Worm (Caenorhabditis elegans) whole organism, L3 larva: ENCODE results near the gene C03H5.3.

Experiments used
- R02D3.7 ChIP-seq: fragments of 150-350 bp; optimal IDR thresholded peaks from 2 replicates; lab custom pipeline; 2014; ENCODE audit warnings: missing biosample characterization, missing genetic modification characterization
- ZK546.5 ChIP-seq: sonication (generic microtip); optimal IDR thresholded peaks from 2 replicates; lab custom pipeline; 2017; ENCODE audit warnings: missing biosample characterization, missing genetic modification characterization
- aly-2 ChIP-seq: fragments of 150-350 bp; optimal IDR thresholded peaks from 2 replicates; lab custom pipeline; 2014; ENCODE audit warnings: missing biosample characterization, missing genetic modification characterization
- ama-1 ChIP-seq: fragments of 150-350 bp; optimal IDR thresholded peaks from 2 replicates; lab custom pipeline; 2018
- ceh-16 ChIP-seq: sonication (generic microtip); optimal IDR thresholded peaks from 2 replicates; lab custom pipeline; 2017; ENCODE audit warnings: missing biosample characterization, missing genetic modification characterization
- ceh-28 ChIP-seq: fragments of 150-350 bp; optimal IDR thresholded peaks from 2 replicates; lab custom pipeline; 2014; ENCODE audit warnings: missing biosample characterization, missing genetic modification reagents, missing genetic modification characterization
- ceh-82 ChIP-seq: fragments of 150-350 bp; optimal IDR thresholded peaks from 2 replicates; lab custom pipeline; 2014; ENCODE audit warnings: missing biosample characterization, missing genetic modification characterization
- ceh-9 ChIP-seq: sonication (generic microtip); optimal IDR thresholded peaks from 2 replicates; lab custom pipeline; 2018; ENCODE audit warnings: missing biosample characterization, missing genetic modification characterization
- daf-12 ChIP-seq: fragments of 150-350 bp; optimal IDR thresholded peaks from 2 replicates; lab custom pipeline; 2014; ENCODE audit warnings: missing biosample characterization, missing genetic modification reagents, missing genetic modification characterization
- egl-27 ChIP-seq: sonication (generic microtip); optimal IDR thresholded peaks from 4 replicates; lab custom pipeline; 2017; ENCODE audit warnings: missing biosample characterization, missing genetic modification reagents, missing genetic modification characterization
- egl-5 ChIP-seq: fragments of 150-350 bp; optimal IDR thresholded peaks from 2 replicates; lab custom pipeline; 2017; ENCODE audit warnings: missing biosample characterization, missing genetic modification reagents, missing genetic modification characterization, inconsistent platforms
- elt-1 ChIP-seq: fragments of 150-350 bp; optimal IDR thresholded peaks from 2 replicates; lab custom pipeline; 2014; ENCODE audit warnings: missing biosample characterization, missing genetic modification characterization
- elt-2 ChIP-seq: sonication (generic microtip); optimal IDR thresholded peaks from 2 replicates; lab custom pipeline; 2016; ENCODE audit warnings: missing genetic modification reagents, mild to moderate bottlenecking, missing genetic modification characterization, missing compliant biosample characterization
- elt-3 ChIP-seq, 3 experiments: fragments of 150-350 bp in 1 of 3; sonication (generic microtip) in 2 of 3; optimal IDR thresholded peaks; 2 replicates in 2 of 3; 4 replicates in 1 of 3; lab custom pipeline; 2014 to 2017; ENCODE audit warnings: missing biosample characterization in 3 of 3, missing genetic modification characterization in 3 of 3
- eor-1 ChIP-seq, 2 experiments: fragments of 150-350 bp; optimal IDR thresholded peaks; 2 replicates each; lab custom pipeline; 2014 to 2018; ENCODE audit warnings: missing biosample characterization in 2 of 2, missing genetic modification characterization in 2 of 2
- fkh-10 ChIP-seq: sonication (generic microtip); optimal IDR thresholded peaks from 2 replicates; lab custom pipeline; 2017; ENCODE audit warnings: missing biosample characterization, missing genetic modification reagents, missing genetic modification characterization
- fkh-2 ChIP-seq: fragments of 150-350 bp; optimal IDR thresholded peaks from 2 replicates; lab custom pipeline; 2014; ENCODE audit warnings: missing biosample characterization, missing genetic modification reagents, missing genetic modification characterization
- fos-1 ChIP-seq: fragments of 150-350 bp; optimal IDR thresholded peaks from 2 replicates; lab custom pipeline; 2014; ENCODE audit warnings: missing biosample characterization, missing genetic modification characterization
- hmg-11 ChIP-seq: sonication (generic microtip); optimal IDR thresholded peaks from 2 replicates; lab custom pipeline; 2016; ENCODE audit warnings: missing genetic modification characterization, missing compliant biosample characterization
- jun-1 ChIP-seq: fragments of 150-350 bp; optimal IDR thresholded peaks from 2 replicates; lab custom pipeline; 2014; ENCODE audit warnings: missing biosample characterization, missing genetic modification reagents, missing genetic modification characterization
- lin-15B ChIP-seq: fragments of 150-350 bp; optimal IDR thresholded peaks from 2 replicates; lab custom pipeline; 2014; ENCODE audit warnings: missing biosample characterization, missing genetic modification characterization
- lin-39 ChIP-seq: fragments of 150-350 bp; optimal IDR thresholded peaks from 2 replicates; lab custom pipeline; 2018; ENCODE audit warnings: missing biosample characterization, missing genetic modification reagents, missing genetic modification characterization
- lsy-12 ChIP-seq: sonication (generic microtip); optimal IDR thresholded peaks from 2 replicates; lab custom pipeline; 2016; ENCODE audit warnings: mild to moderate bottlenecking, missing genetic modification characterization, missing compliant biosample characterization
- mdl-1 ChIP-seq: fragments of 150-350 bp; optimal IDR thresholded peaks from 2 replicates; lab custom pipeline; 2014; ENCODE audit warnings: missing biosample characterization, missing genetic modification characterization
- mml-1 ChIP-seq: fragments of 150-350 bp; sonication (generic microtip); optimal IDR thresholded peaks from 3 replicates; lab custom pipeline; 2014; ENCODE audit warnings: missing biosample characterization, missing genetic modification characterization
- nfya-1 ChIP-seq: sonication (generic microtip); optimal IDR thresholded peaks from 2 replicates; lab custom pipeline; 2017; ENCODE audit warnings: missing genetic modification characterization, mild to moderate bottlenecking, missing compliant biosample characterization, antibody characterized with exemption, moderate library complexity; ENCODE audit not compliant: insufficient read depth
- nhr-11 ChIP-seq: fragments of 150-350 bp; optimal IDR thresholded peaks from 2 replicates; lab custom pipeline; 2014; ENCODE audit warnings: missing biosample characterization, missing genetic modification characterization
- nhr-12 ChIP-seq: fragments of 150-350 bp; optimal IDR thresholded peaks from 2 replicates; lab custom pipeline; 2014; ENCODE audit warnings: missing biosample characterization, missing genetic modification characterization
- nhr-23 ChIP-seq: fragments of 150-350 bp; optimal IDR thresholded peaks from 2 replicates; lab custom pipeline; 2014; ENCODE audit warnings: missing biosample characterization, missing genetic modification reagents, missing genetic modification characterization
- nhr-237 ChIP-seq: fragments of 150-350 bp; optimal IDR thresholded peaks from 2 replicates; lab custom pipeline; 2014; ENCODE audit warnings: missing biosample characterization, missing genetic modification characterization
- nhr-25 ChIP-seq: sonication (generic microtip); optimal IDR thresholded peaks from 2 replicates; lab custom pipeline; 2017; ENCODE audit warnings: missing biosample characterization, missing genetic modification characterization
- nhr-28 ChIP-seq: fragments of 150-350 bp; optimal IDR thresholded peaks from 2 replicates; lab custom pipeline; 2014; ENCODE audit warnings: missing biosample characterization, missing genetic modification characterization
- nhr-43 ChIP-seq: sonication (generic microtip); optimal IDR thresholded peaks from 2 replicates; lab custom pipeline; 2016; ENCODE audit warnings: mild to moderate bottlenecking, missing genetic modification characterization, missing compliant biosample characterization; ENCODE audit not compliant: poor library complexity, severe bottlenecking
- nhr-67 ChIP-seq: fragments of 150-350 bp; optimal IDR thresholded peaks from 2 replicates; lab custom pipeline; 2014; ENCODE audit warnings: missing biosample characterization, missing genetic modification characterization
- nhr-76 ChIP-seq: fragments of 150-350 bp; sonication (generic microtip); optimal IDR thresholded peaks from 5 replicates; lab custom pipeline; 2014; ENCODE audit warnings: missing biosample characterization, missing genetic modification characterization
- nhr-77 ChIP-seq: fragments of 150-350 bp; optimal IDR thresholded peaks from 2 replicates; lab custom pipeline; 2014; ENCODE audit warnings: missing biosample characterization, missing genetic modification characterization
- pha-4 ChIP-seq: fragments of 150-350 bp; optimal IDR thresholded peaks from 2 replicates; lab custom pipeline; 2014; ENCODE audit warnings: missing biosample characterization, missing genetic modification reagents, missing genetic modification characterization
- pqm-1 ChIP-seq: fragments of 150-350 bp; optimal IDR thresholded peaks from 2 replicates; lab custom pipeline; 2017; ENCODE audit warnings: missing biosample characterization, missing genetic modification characterization, inconsistent platforms
- sea-2 ChIP-seq: fragments of 150-350 bp; sonication (generic microtip); optimal IDR thresholded peaks from 4 replicates; lab custom pipeline; 2014; ENCODE audit warnings: missing biosample characterization, missing genetic modification reagents, missing genetic modification characterization
- skn-1 ChIP-seq: fragments of 150-350 bp; optimal IDR thresholded peaks from 2 replicates; lab custom pipeline; 2014; ENCODE audit warnings: missing biosample characterization, missing genetic modification characterization
- snpc-4 ChIP-seq: fragments of 150-350 bp; optimal IDR thresholded peaks from 2 replicates; lab custom pipeline; 2014; ENCODE audit warnings: missing biosample characterization, missing genetic modification characterization
- tbx-2 ChIP-seq: sonication (generic microtip); optimal IDR thresholded peaks from 2 replicates; lab custom pipeline; 2016; ENCODE audit warnings: mild to moderate bottlenecking, missing genetic modification characterization, missing compliant biosample characterization
- unc-39 ChIP-seq: sonication (generic microtip); optimal IDR thresholded peaks from 4 replicates; lab custom pipeline; 2017; ENCODE audit warnings: missing biosample characterization, missing genetic modification characterization
- unc-62 ChIP-seq: fragments of 150-350 bp; sonication (generic microtip); optimal IDR thresholded peaks from 4 replicates; lab custom pipeline; 2014; ENCODE audit warnings: missing biosample characterization, missing genetic modification reagents, missing genetic modification characterization
- zag-1 ChIP-seq: fragments of 150-350 bp; optimal IDR thresholded peaks from 2 replicates; lab custom pipeline; 2014; ENCODE audit warnings: missing biosample characterization, missing genetic modification characterization
- ztf-11 ChIP-seq: fragments of 150-350 bp; optimal IDR thresholded peaks from 2 replicates; lab custom pipeline; 2014; ENCODE audit warnings: missing biosample characterization, missing genetic modification characterization
- ztf-4 ChIP-seq: fragments of 150-350 bp; optimal IDR thresholded peaks from 2 replicates; lab custom pipeline; 2014; ENCODE audit warnings: missing biosample characterization, missing genetic modification characterization

C03H5.3 gene

ce11 chrII:410832-411231 is 24.9 kb downstream of the C03H5.3 start, which contains the start of the genes dnsn-1 and C24H12.4:
dnsn-1 (minus strand) TSS chrII:410932.
C24H12.4 (plus strand) TSS chrII:411222.
- TF ChIP-seq ceh-82 (tag; lab: Kevin White, UChicago) (peak; percentile 30), lin-15B (peak; percentile 99), nhr-43 (tag; lab: Kevin White, UChicago) (peak; percentile 90), fkh-10 (GFP tag; lab: Kevin White, UChicago) (no peak), sea-2 (GFP tag; lab: Kevin White, UChicago) (no peak), unc-62 (GFP tag; lab: Kevin White, UChicago) (peak; percentile 27), lin-39 (tag; lab: Kevin White, UChicago) (peak; percentile 70), R02D3.7 (peak; percentile 82), eor-1 (tag; optimal IDR thresholded peaks at IDR 0.05; lab: Kevin White, UChicago) (no peak), ZK546.5 (tag; lab: Kevin White, UChicago) (no peak), tbx-2 (tag; lab: Kevin White, UChicago) (peak; percentile 79), mml-1 (no peak), egl-27 (tag; lab: Kevin White, UChicago) (no peak), elt-1 (tag; lab: Kevin White, UChicago) (peak; percentile 16), daf-12 (tag; lab: Kevin White, UChicago) (no peak), lsy-12 (peak; percentile 76), ama-1 (lab: Kevin White, UChicago) (no peak), nhr-25 (tag; lab: Kevin White, UChicago) (peak; percentile 61), egl-5 (tag; lab: Kevin White, UChicago) (peak; percentile 64), nhr-77 (tag; lab: Kevin White, UChicago) (peak; percentile 29), fos-1 (tag; lab: Kevin White, UChicago) (no peak), nhr-76 (tag; lab: Kevin White, UChicago) (peak; percentile 33), jun-1 (tag; lab: Kevin White, UChicago) (peak; percentile 64), aly-2 (no peak), ceh-28 (tag; lab: Kevin White, UChicago) (peak; percentile 78), nhr-28 (no peak), ceh-9 (no peak), nfya-1 (tag; lab: Kevin White, UChicago) (peak; percentile 94), nhr-11 (tag; lab: Kevin White, UChicago) (peak; percentile 15), fkh-2 (peak; percentile 34), zag-1 (tag; lab: Kevin White, UChicago) (peak; percentile 26), elt-2 (tag; lab: Kevin White, UChicago) (peak; percentile 63), snpc-4 (tag; lab: Kevin White, UChicago) (peak; percentile 89), ztf-11 (no peak), ceh-16 (tag; lab: Kevin White, UChicago) (peak; percentile 8), pqm-1 (tag; lab: Kevin White, UChicago) (peak; percentile 68), elt-3 (tag; optimal IDR thresholded peaks at IDR 0.05; lab: Kevin White, UChicago) (no peak), ztf-4 (tag; lab: Kevin White, UChicago) (no peak), pha-4 (tag; lab: Kevin White, UChicago) (peak; percentile 97), hmg-11 (tag; lab: Kevin White, UChicago) (peak; percentile 66), unc-39 (tag; lab: Kevin White, UChicago) (no peak), nhr-67 (tag; lab: Kevin White, UChicago) (no peak), skn-1 (tag; lab: Kevin White, UChicago) (peak; percentile 84), mdl-1 (tag; lab: Kevin White, UChicago) (no peak), nhr-237 (no peak), nhr-23 (peak; percentile 95), nhr-12 (tag; lab: Kevin White, UChicago) (no peak)
